Worm (Caenorhabditis elegans) whole organism, dauer: Measurements from ENCODE around the gene elt-3.

ENCODE experiments used
- unc-62 ChIP-seq: sonication (generic microtip); optimal IDR thresholded peaks from 2 replicates; lab custom pipeline; 2017; ENCODE audit warnings: missing biosample characterization, missing genetic modification reagents, missing genetic modification characterization

elt-3 gene

DNA sequence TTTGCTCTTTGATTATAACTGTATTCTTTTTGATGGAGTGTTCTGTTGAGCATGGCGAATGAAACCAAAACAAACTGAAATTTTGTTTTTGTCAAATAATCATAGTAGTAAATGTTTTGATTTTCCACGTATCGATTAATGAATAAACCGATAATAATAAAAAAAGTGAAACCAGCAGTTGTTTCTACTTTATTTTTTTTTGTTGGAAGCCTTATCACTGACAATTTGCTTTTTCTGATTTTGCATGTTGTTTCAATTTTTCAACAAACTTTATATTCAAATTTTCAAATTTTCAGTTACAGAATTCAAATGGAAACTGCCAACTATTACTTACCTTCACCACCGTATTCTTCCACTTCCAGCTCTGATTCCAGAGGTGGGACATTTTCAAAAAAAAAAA, at the start of gene elt-3:
Gene elt-3 (plus strand): TSS at position 301 of the 400 bp plus-strand sequence.
- no peak for TF ChIP-seq unc-62

ce11 chrX:13885131-13885530, 49.5 kb upstream of the elt-3 start:
- no peak for TF ChIP-seq unc-62

- no peak for TF ChIP-seq unc-62
These were observed 48.5 kb upstream of the elt-3 start for ce11 chrX:13886195-13886594.

DNA sequence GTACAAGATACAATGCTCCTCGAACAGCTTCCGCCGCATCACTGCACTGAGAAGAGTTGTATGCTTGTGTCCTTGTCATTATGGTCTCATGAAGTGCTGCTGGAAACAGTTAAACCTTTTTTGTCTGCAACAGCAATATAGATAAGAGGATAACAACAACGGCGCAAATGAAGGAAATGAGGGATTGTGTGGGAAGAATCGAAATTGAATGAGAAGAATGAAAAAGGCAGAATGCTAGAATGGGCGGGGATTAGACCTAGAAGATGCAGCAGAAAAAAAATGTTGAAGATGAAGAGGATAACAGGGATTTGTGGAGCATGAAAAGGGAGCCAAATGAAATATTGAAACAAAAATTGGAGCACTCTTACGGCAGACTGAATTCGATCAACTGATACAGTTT, 41.4 kb upstream of the elt-3 start, which contains the start of gene sra-37:
Gene sra-37 (minus strand): TSS at position 101 of the 400 bp plus-strand sequence.
- no peak for TF ChIP-seq unc-62

DNA sequence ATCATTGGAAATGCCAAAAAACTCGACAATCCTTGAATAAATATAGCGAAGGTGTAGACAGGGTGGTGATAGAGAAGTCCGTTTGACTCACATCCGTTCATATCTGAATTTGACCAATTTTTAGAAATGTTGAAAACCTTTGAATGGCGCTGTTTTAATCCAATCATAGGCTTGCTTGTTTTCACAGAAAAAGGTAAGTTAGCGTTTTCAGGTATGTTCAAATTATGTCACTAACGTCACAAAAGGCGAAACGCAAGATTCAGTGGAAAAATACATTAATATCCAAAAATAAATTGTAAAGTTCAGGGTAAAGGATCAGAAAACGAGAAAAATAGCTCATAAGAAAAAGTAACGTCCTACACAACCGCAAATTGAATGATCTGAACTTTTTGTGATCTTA, 34.6 kb upstream of the elt-3 start, which contains the start of gene sra-38:
Gene sra-38 (minus strand): TSS at position 101 of the 400 bp plus-strand sequence.
- no peak for TF ChIP-seq unc-62

- TF ChIP-seq unc-62, result no peak
These were observed 31.3 kb upstream of the elt-3 start, which contains the start of gene sra-39 for ce11 chrX:13903328-13903727. Gene sra-39, minus strand, starts transcription at chrX:13903428.

- no peak for TF ChIP-seq unc-62
These were observed 30.9 kb upstream of the elt-3 start for ce11 chrX:13903769-13904168.

DNA sequence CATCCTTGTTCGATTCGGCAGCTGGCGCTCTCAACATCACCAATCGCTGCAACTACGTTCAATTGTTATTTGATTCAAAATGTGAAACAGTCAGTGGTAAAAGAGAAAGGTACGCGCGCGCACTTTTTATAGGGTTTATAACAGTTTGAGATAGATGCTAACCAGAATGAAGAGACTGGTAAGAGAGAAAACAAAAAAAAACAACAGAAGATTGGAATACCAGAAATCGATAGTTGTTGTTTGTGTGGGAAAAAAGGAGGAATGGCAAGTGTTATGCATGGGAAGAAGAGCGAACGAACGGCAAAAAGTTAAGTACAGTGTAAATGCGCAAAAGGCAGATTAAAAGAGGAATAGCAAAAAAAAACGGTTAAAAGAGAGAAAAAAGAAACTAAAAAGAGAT, 24.8 kb upstream of the elt-3 start, which contains the start of gene Y26E6A.3:
Gene Y26E6A.3 (minus strand): TSS at position 101 of the 400 bp plus-strand sequence.
- TF ChIP-seq unc-62, result no peak

DNA sequence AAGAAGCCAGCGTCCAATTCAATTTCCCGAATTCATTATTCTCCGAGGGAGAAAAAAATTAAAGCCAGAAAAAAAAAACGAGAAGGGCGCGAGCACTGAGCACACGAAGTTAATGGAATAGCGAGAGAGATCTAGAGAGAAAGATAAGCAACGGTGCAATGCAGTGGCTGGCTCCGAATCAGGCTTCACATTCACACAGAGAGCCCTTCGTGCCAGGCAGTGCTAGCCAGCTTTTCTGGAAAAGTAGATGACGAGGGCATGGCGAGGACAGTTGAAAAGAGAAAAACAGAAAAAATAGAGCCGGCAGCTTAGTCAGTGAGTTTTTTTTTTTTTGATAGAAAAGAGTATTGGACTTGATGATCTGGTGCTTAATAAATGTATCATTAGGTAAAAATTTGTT, 21.0 kb upstream of the elt-3 start:
- no peak for TF ChIP-seq unc-62

ce11 chrX:13914289-13914688, 20.4 kb upstream of the elt-3 start, which contains the start of gene Y26E6A.2:
Gene Y26E6A.2, minus strand, starts transcription at chrX:13914389.
- no peak for TF ChIP-seq unc-62

- no peak for TF ChIP-seq unc-62
These were observed 17.4 kb upstream of the elt-3 start, which contains the start of gene ekl-5 for ce11 chrX:13917121-13917755. Gene ekl-5, minus strand, starts transcription at chrX:13917171.

DNA sequence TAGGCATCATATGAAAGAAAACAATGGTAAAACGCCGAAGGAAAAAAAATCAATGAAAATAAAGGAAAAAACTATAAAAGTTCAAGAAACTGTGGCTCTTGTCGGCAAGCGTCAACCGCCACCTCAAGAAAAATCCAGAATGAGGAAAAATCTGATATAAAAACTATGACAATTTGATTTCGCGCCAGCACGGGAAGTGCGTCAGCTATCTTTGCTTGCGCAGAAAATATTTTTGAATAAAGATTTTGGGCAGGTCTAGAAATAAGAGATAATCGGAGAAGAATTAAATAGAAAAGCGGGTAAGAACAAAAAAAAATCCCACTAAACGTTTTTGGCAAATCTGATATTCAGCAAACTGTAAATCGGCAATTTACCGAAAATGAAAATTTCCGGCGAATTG, 16.5 kb upstream of the elt-3 start:
- no peak for TF ChIP-seq unc-62

ce11 chrX:13920374-13920986, 14.2 kb upstream of the elt-3 start:
- no peak for TF ChIP-seq unc-62

- no peak for TF ChIP-seq unc-62
These were observed 8.6 kb upstream of the elt-3 start, which contains the start of gene meg-2 for ce11 chrX:13926029-13926428. Gene meg-2, minus strand, starts transcription at chrX:13926129.

DNA sequence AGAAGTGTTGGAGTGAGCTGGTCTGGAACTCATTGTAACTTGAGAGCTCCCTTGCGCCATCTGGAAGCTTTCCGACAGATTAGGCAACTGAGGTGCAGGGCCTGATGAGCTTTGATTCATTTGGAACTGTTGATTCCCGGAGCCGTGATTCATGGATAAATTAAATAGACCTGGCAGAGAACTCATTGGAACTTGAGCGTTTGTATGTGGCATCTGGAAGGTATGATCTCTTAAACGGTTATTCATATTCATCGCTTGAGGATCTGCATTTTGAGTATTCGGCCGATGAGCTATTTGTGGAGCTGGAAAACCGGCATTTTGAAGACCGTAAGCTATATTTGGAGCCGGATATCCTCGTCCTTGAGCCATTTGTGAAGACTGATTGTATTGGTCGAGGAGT, 6.1 kb upstream of the elt-3 start:
- TF ChIP-seq unc-62, result no peak

DNA sequence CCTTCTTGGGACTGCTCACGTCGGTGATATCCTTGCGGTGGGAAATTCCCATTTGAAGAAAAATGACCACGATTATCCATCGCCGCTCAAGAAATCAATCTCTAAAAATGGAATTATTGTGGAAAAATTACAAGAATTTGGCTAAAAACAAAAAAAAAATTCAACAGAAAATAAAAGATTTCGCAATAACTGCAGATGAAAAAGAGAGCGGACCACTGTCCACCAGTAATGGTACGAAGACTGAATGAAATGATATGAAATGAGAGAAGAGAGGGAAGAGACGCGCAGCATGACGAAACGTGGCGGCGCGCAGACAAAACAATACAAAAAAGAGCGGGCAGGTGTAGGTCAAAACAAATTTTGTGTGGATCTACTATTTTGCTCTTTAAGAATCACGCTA, 5.1 kb upstream of the elt-3 start, which contains the start of gene meg-1:
Gene meg-1 (minus strand): TSS at position 101 of the 400 bp plus-strand sequence.
- no peak for TF ChIP-seq unc-62

- no peak for TF ChIP-seq unc-62
These were observed 2.0 kb downstream of the elt-3 start for ce11 chrX:13936719-13937118.

- TF ChIP-seq unc-62, result no peak
These were observed 2.7 kb downstream of the elt-3 start for ce11 chrX:13937350-13937749.
